Worm (Caenorhabditis elegans): Measurements from ENCODE around the gene ZK829.9.

Gene ZK829.9

ce11 chrIV:12018920-12019319, 48.6 kb downstream of the ZK829.9 start:
- TF ChIP-seq W03F9.2 (tag; optimal IDR thresholded peaks at IDR 0.05) (no peak), dao-5 (tag; optimal IDR thresholded peaks at IDR 0.05) (no peak), him-1 (tag; optimal IDR thresholded peaks at IDR 0.05) (no peak)

- TF ChIP-seq W03F9.2 (tag; optimal IDR thresholded peaks at IDR 0.05): no peak
- TF ChIP-seq dao-5 (tag; optimal IDR thresholded peaks at IDR 0.05): no peak
- no peak for TF ChIP-seq him-1 (tag; optimal IDR thresholded peaks at IDR 0.05)
Observed at ce11 chrIV:12021360-12021759, 51.0 kb downstream of the ZK829.9 start.

Data from whole organism, L4/young adult.